Fruit fly (Drosophila melanogaster) whole organism, embryonic: ENCODE measurements around the gene dbe.

ENCODE experiments used
- ATbp ChIP-seq: fragments of 200-800 bp; sonication (Bioruptor generic); optimal IDR thresholded peaks from 2 replicates; lab custom pipeline; 2017; ENCODE audit warnings: missing biosample characterization, mild to moderate bottlenecking, missing genetic modification characterization, missing genetic modification reagents
- Abd-B ChIP-seq: fragments of 200-800 bp; sonication (Bioruptor generic); optimal IDR thresholded peaks from 2 replicates; lab custom pipeline; 2018; ENCODE audit warnings: missing biosample characterization, mild to moderate bottlenecking, missing genetic modification characterization, moderate library complexity
- Atf6 ChIP-seq: fragments of 200-800 bp; sonication (Bioruptor generic); IDR thresholded peaks from 2 replicates; pipeline ENCODE4 v1.3.6; 2022; ENCODE audit warnings: missing biosample characterization, missing genetic modification characterization
- C15 ChIP-seq: fragments of 200-800 bp; sonication (Bioruptor generic); IDR thresholded peaks from 3 replicates; pipeline ENCODE4 v1.3.6; 2022; ENCODE audit warnings: missing biosample characterization, missing genetic modification characterization
- CG10267 ChIP-seq: fragments of 200-800 bp; sonication (Bioruptor generic); optimal IDR thresholded peaks from 2 replicates; lab custom pipeline; 2018; ENCODE audit warnings: missing biosample characterization, mild to moderate bottlenecking, missing genetic modification characterization, moderate library complexity
- CG10321 ChIP-seq: fragments of 200-800 bp; sonication (Bioruptor generic); IDR thresholded peaks from 2 replicates; pipeline ENCODE4 v1.3.6; 2022; ENCODE audit warnings: missing biosample characterization, missing genetic modification characterization
- CG11560 ChIP-seq: fragments of 200-800 bp; sonication (Bioruptor generic); IDR thresholded peaks from 3 replicates; pipeline ENCODE4 v1.3.6; 2022; ENCODE audit warnings: missing biosample characterization, missing genetic modification characterization
- CG12391 ChIP-seq: fragments of 200-800 bp; sonication (Bioruptor generic); optimal IDR thresholded peaks from 3 replicates; lab custom pipeline; 2018; ENCODE audit warnings: missing biosample characterization, mild to moderate bottlenecking, missing genetic modification characterization, moderate library complexity
- CG13123 ChIP-seq: fragments of 200-800 bp; sonication (Bioruptor generic); optimal IDR thresholded peaks from 2 replicates; lab custom pipeline; 2016; ENCODE audit warnings: missing biosample characterization, missing genetic modification characterization
- CG13287 ChIP-seq: fragments of 200-800 bp; sonication (Bioruptor generic); IDR thresholded peaks from 2 replicates; pipeline ENCODE4 v1.3.6; 2022; ENCODE audit warnings: missing biosample characterization, missing genetic modification characterization; ENCODE audit not compliant: partially characterized antibody
- CG13424 ChIP-seq: fragments of 200-800 bp; sonication (Bioruptor generic); optimal IDR thresholded peaks from 2 replicates; lab custom pipeline; 2019; ENCODE audit warnings: missing biosample characterization, mild to moderate bottlenecking, missing genetic modification characterization, moderate library complexity
- CG1647 ChIP-seq: fragments of 200-800 bp; sonication (Bioruptor generic); optimal IDR thresholded peaks from 3 replicates; lab custom pipeline; 2016; ENCODE audit warnings: missing biosample characterization, missing genetic modification characterization
- CG17328 ChIP-seq: fragments of 200-800 bp; sonication (Bioruptor generic); IDR thresholded peaks from 2 replicates; pipeline ENCODE4 v1.3.6; 2022; ENCODE audit warnings: missing biosample characterization, missing genetic modification characterization
- CG2120 ChIP-seq: fragments of 200-800 bp; sonication (Bioruptor generic); optimal IDR thresholded peaks from 3 replicates; lab custom pipeline; 2016; ENCODE audit warnings: missing biosample characterization, missing genetic modification characterization
- CG3838 ChIP-seq: fragments of 200-800 bp; sonication (Bioruptor generic); optimal IDR thresholded peaks from 3 replicates; lab custom pipeline; 2016; ENCODE audit warnings: missing biosample characterization, missing genetic modification characterization
- CG42726 ChIP-seq: fragments of 200-800 bp; sonication (Bioruptor generic); IDR thresholded peaks from 2 replicates; pipeline ENCODE4 v1.3.6; 2022; ENCODE audit warnings: missing biosample characterization, missing genetic modification characterization; ENCODE audit not compliant: partially characterized antibody
- CG4617 ChIP-seq: fragments of 200-800 bp; sonication (Bioruptor generic); optimal IDR thresholded peaks from 3 replicates; lab custom pipeline; 2016; ENCODE audit warnings: missing biosample characterization, missing genetic modification characterization, borderline replicate concordance
- CG7271 ChIP-seq: fragments of 200-800 bp; sonication (Bioruptor generic); optimal IDR thresholded peaks from 2 replicates; lab custom pipeline; 2018; ENCODE audit warnings: missing biosample characterization, mild to moderate bottlenecking, missing genetic modification characterization, moderate library complexity
- CG7839 ChIP-seq: fragments of 200-800 bp; sonication (Bioruptor generic); optimal IDR thresholded peaks from 3 replicates; lab custom pipeline; 2018; ENCODE audit warnings: missing biosample characterization, mild to moderate bottlenecking, missing genetic modification characterization, moderate library complexity
- CG7963 ChIP-seq: fragments of 200-800 bp; sonication (Bioruptor generic); IDR thresholded peaks from 3 replicates; pipeline ENCODE4 v1.3.6; 2022; ENCODE audit warnings: missing biosample characterization, missing genetic modification characterization; ENCODE audit not compliant: partially characterized antibody
- CG8388 ChIP-seq: fragments of 200-800 bp; sonication (Bioruptor generic); optimal IDR thresholded peaks from 2 replicates; lab custom pipeline; 2019; ENCODE audit warnings: missing biosample characterization, mild to moderate bottlenecking, missing genetic modification characterization, moderate library complexity
- CkIIα-i1 ChIP-seq: fragments of 200-800 bp; sonication (Bioruptor generic); IDR thresholded peaks from 2 replicates; pipeline ENCODE4 v1.3.6; 2022; ENCODE audit warnings: missing biosample characterization, missing genetic modification characterization
- Doc3 ChIP-seq: fragments of 200-800 bp; sonication (Bioruptor generic); IDR thresholded peaks from 3 replicates; pipeline ENCODE4 v1.3.6; 2022; ENCODE audit warnings: missing biosample characterization, missing genetic modification characterization; ENCODE audit not compliant: partially characterized antibody
- Drgx ChIP-seq: fragments of 200-800 bp; sonication (Bioruptor generic); IDR thresholded peaks from 2 replicates; pipeline ENCODE4 v1.3.6; 2022; ENCODE audit warnings: missing biosample characterization, missing genetic modification characterization
- H2.0 ChIP-seq: fragments of 200-800 bp; sonication (Bioruptor generic); IDR thresholded peaks from 2 replicates; pipeline ENCODE4 v1.3.6; 2022; ENCODE audit warnings: missing biosample characterization, missing genetic modification characterization
- Hr51 ChIP-seq, 2 experiments: fragments of 200-800 bp; sonication (Bioruptor generic); optimal IDR thresholded peaks; 2 replicates in 1 of 2; 3 replicates in 1 of 2; lab custom pipeline; 2016 to 2018; ENCODE audit warnings: missing biosample characterization in 2 of 2, missing genetic modification characterization in 2 of 2, mild to moderate bottlenecking in 1 of 2, moderate library complexity in 1 of 2
- Meics ChIP-seq: fragments of 200-800 bp; sonication (Bioruptor generic); optimal IDR thresholded peaks from 2 replicates; lab custom pipeline; 2017; ENCODE audit warnings: missing biosample characterization, mild to moderate bottlenecking, missing genetic modification characterization
- Neu2 ChIP-seq: fragments of 200-800 bp; sonication (Bioruptor generic); optimal IDR thresholded peaks from 3 replicates; lab custom pipeline; 2016; ENCODE audit warnings: missing biosample characterization, missing genetic modification characterization, borderline replicate concordance
- Optix ChIP-seq: fragments of 200-800 bp; sonication (Bioruptor generic); IDR thresholded peaks from 3 replicates; pipeline ENCODE4 v1.3.6; 2022; ENCODE audit warnings: missing biosample characterization, missing genetic modification characterization
- Sox102F ChIP-seq: fragments of 200-800 bp; sonication (Bioruptor generic); optimal IDR thresholded peaks from 2 replicates; lab custom pipeline; 2018; ENCODE audit warnings: missing biosample characterization, mild to moderate bottlenecking, missing genetic modification characterization, moderate library complexity
- Sry-δ ChIP-seq: fragments of 200-800 bp; sonication (Bioruptor generic); optimal IDR thresholded peaks from 2 replicates; lab custom pipeline; 2016; ENCODE audit warnings: missing biosample characterization, missing genetic modification characterization
- Trl ChIP-seq, 3 experiments: fragments of >200 bp in 2 of 3; fragments of 200-800 bp in 1 of 3; sonication (Bioruptor generic) in 1 of 3; optimal IDR thresholded peaks; 2 replicates in 1 of 3; 3 replicates in 2 of 3; lab custom pipeline; 2016 to 2017; ENCODE audit warnings: missing biosample characterization in 1 of 3, missing genetic modification characterization in 1 of 3
- az2 ChIP-seq: fragments of 200-800 bp; sonication (Bioruptor generic); optimal IDR thresholded peaks from 3 replicates; lab custom pipeline; 2016; ENCODE audit warnings: missing biosample characterization, missing genetic modification characterization
- br ChIP-seq: fragments of >200 bp; optimal IDR thresholded peaks from 2 replicates; lab custom pipeline; 2017
- bsh ChIP-seq, 2 experiments: fragments of 200-800 bp; sonication (Bioruptor generic); optimal IDR thresholded peaks; 2 replicates each; lab custom pipeline; 2017 to 2018; ENCODE audit warnings: mild to moderate bottlenecking in 2 of 2, missing biosample characterization in 2 of 2, missing genetic modification characterization in 2 of 2, moderate library complexity in 1 of 2
- chif ChIP-seq, 2 experiments: fragments of 200-800 bp; sonication (Bioruptor generic); optimal IDR thresholded peaks; 3 replicates each; lab custom pipeline; 2016; ENCODE audit warnings: missing biosample characterization in 2 of 2, missing genetic modification characterization in 2 of 2
- fu2 ChIP-seq: fragments of 200-800 bp; sonication (Bioruptor generic); optimal IDR thresholded peaks from 2 replicates; lab custom pipeline; 2016; ENCODE audit warnings: missing biosample characterization, missing genetic modification characterization
- gem ChIP-seq: fragments of 200-800 bp; sonication (Bioruptor generic); optimal IDR thresholded peaks from 2 replicates; lab custom pipeline; 2019; ENCODE audit warnings: missing biosample characterization, mild to moderate bottlenecking, missing genetic modification characterization, moderate library complexity
- gfzf ChIP-seq: fragments of 200-800 bp; sonication (Bioruptor generic); optimal IDR thresholded peaks from 2 replicates; lab custom pipeline; 2016; ENCODE audit warnings: missing biosample characterization, mild to moderate bottlenecking, missing genetic modification characterization, moderate library complexity
- kay ChIP-seq: fragments of 200-800 bp; sonication (Bioruptor generic); optimal IDR thresholded peaks from 2 replicates; lab custom pipeline; 2016; ENCODE audit warnings: missing biosample characterization, missing genetic modification characterization
- lmd ChIP-seq: fragments of 200-800 bp; sonication (Bioruptor generic); IDR thresholded peaks from 2 replicates; pipeline ENCODE4 v1.3.6; 2022; ENCODE audit warnings: missing biosample characterization, missing genetic modification characterization
- maf-S ChIP-seq: fragments of 200-800 bp; sonication (Bioruptor generic); optimal IDR thresholded peaks from 2 replicates; lab custom pipeline; 2016; ENCODE audit warnings: missing biosample characterization, missing genetic modification characterization
- peb ChIP-seq: fragments of 200-800 bp; sonication (Bioruptor generic); IDR thresholded peaks from 2 replicates; pipeline ENCODE4 v1.3.6; 2022; ENCODE audit warnings: missing biosample characterization, missing genetic modification characterization
- pfk ChIP-seq: fragments of 200-800 bp; sonication (Bioruptor generic); optimal IDR thresholded peaks from 2 replicates; lab custom pipeline; 2018; ENCODE audit warnings: missing biosample characterization, mild to moderate bottlenecking, missing genetic modification characterization, moderate library complexity
- pzg ChIP-seq: fragments of 200-800 bp; sonication (Bioruptor generic); optimal IDR thresholded peaks from 3 replicates; lab custom pipeline; 2018; ENCODE audit warnings: missing biosample characterization, mild to moderate bottlenecking, missing genetic modification characterization, moderate library complexity
- repo ChIP-seq: fragments of 200-800 bp; sonication (Bioruptor generic); optimal IDR thresholded peaks from 2 replicates; lab custom pipeline; 2016; ENCODE audit warnings: missing biosample characterization, missing genetic modification characterization
- so ChIP-seq: fragments of 200-800 bp; sonication (Bioruptor generic); IDR thresholded peaks from 3 replicates; pipeline ENCODE4 v1.3.6; 2022; ENCODE audit warnings: missing biosample characterization, missing genetic modification characterization
- stwl ChIP-seq: fragments of 200-800 bp; sonication (Bioruptor generic); optimal IDR thresholded peaks from 3 replicates; lab custom pipeline; 2018; ENCODE audit warnings: missing biosample characterization, mild to moderate bottlenecking, missing genetic modification characterization, moderate library complexity
- tin ChIP-seq: fragments of 200-800 bp; sonication (Bioruptor generic); optimal IDR thresholded peaks from 3 replicates; lab custom pipeline; 2016; ENCODE audit warnings: missing biosample characterization, missing genetic modification characterization
- z ChIP-seq: fragments of 200-800 bp; sonication (Bioruptor generic); IDR thresholded peaks from 3 replicates; pipeline ENCODE4 v1.3.6; 2022; ENCODE audit warnings: missing biosample characterization, missing genetic modification characterization

dbe gene

DNA sequence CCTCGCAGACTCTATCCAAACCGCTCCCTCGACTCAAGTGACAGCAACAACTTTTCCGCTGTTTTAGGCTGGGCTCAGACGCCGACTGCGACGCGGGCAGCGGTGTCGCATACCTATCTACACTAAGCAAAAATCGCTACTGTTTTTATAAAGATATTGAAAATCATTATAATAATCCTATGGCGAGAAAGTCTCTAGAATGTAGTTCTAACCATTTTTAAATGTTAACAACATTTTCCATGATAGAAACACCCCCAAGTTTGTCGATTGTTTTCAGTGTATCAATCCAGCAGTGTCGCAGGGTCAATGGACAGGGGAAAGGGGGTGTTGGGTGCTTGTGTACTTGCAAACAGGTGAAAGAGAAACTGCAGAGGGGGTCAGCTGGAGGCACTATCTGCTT is 3.8 kb downstream of the dbe start (continued):
- TF ChIP-seq tin (GFP tag; lab: Kevin White, UChicago) (peak; percentile 95), pfk (GFP tag; lab: Kevin White, UChicago) (peak; percentile 20), kay (GFP tag; lab: Kevin White, UChicago) (peak; percentile 88), stwl (peak; percentile 43), CG12391 (peak; percentile 97), CG7839 (tag; lab: Kevin White, UChicago) (peak; percentile 97), lmd (peak; percentile 96), Optix (peak; percentile 95), repo (peak; percentile 95), br (no peak), CG10321 (peak; percentile 79), gem (tag; lab: Kevin White, UChicago) (peak; percentile 97), Hr51 (GFP tag; optimal IDR thresholded peaks at IDR 0.05; lab: Kevin White, UChicago) (peak; percentile 94 to 97), gfzf (GFP tag; lab: Kevin White, UChicago) (peak; percentile 15), H2.0 (GFP tag; lab: Robert Waterston, UW) (peak; percentile 97), pzg (peak; percentile 16), z (GFP tag; lab: Robert Waterston, UW) (peak; percentile 71; the same call in 2 of the 3 replicates), CG8388 (GFP tag; lab: Kevin White, UChicago) (peak; percentile 95), CG17328 (GFP tag; lab: Robert Waterston, UW) (peak; percentile 97), Meics (GFP tag; lab: Kevin White, UChicago) (peak; percentile 94), maf-S (GFP tag; lab: Kevin White, UChicago) (peak; percentile 95), CG4617 (GFP tag; lab: Kevin White, UChicago) (peak; percentile 92), bsh (GFP tag; optimal IDR thresholded peaks at IDR 0.05; lab: Kevin White, UChicago) (peak; percentile 89 to 96), Neu2 (GFP tag; lab: Kevin White, UChicago) (peak; percentile 63), fu2 (GFP tag; lab: Kevin White, UChicago) (peak; percentile 93), CG7271 (tag; lab: Kevin White, UChicago) (peak; percentile 90), Trl (optimal IDR thresholded peaks at IDR 0.05; lab: Kevin White, UChicago) (no peak), Trl (GFP tag; optimal IDR thresholded peaks at IDR 0.05; lab: Kevin White, UChicago) (peak; percentile 96), Drgx (peak; percentile 98), CG10267 (tag; lab: Kevin White, UChicago) (peak; percentile 90), Sox102F (GFP tag; lab: Kevin White, UChicago) (peak; percentile 98), Sry-δ (peak; percentile 70), CkIIα-i1 (GFP tag; lab: Robert Waterston, UW) (peak; percentile 65), CG13123 (GFP tag; lab: Kevin White, UChicago) (peak; percentile 92), ATbp (GFP tag; lab: Kevin White, UChicago) (peak; percentile 97), CG11560 (peak; percentile 83), CG42726 (GFP tag; lab: Robert Waterston, UW) (no peak), CG2120 (GFP tag; lab: Kevin White, UChicago) (peak; percentile 97), peb (peak; percentile 88), Atf6 (GFP tag; lab: Robert Waterston, UW) (peak; percentile 95), so (GFP tag; lab: Robert Waterston, UW) (peak; percentile 96), Doc3 (GFP tag; lab: Robert Waterston, UW) (no peak), CG1647 (peak; percentile 96), CG13287 (GFP tag; lab: Robert Waterston, UW) (no peak), CG13424 (tag; lab: Kevin White, UChicago) (peak; percentile 96), CG7963 (no peak), CG3838 (GFP tag; lab: Kevin White, UChicago) (peak; percentile 88), C15 (GFP tag; lab: Robert Waterston, UW) (peak; percentile 94), chif (GFP tag; optimal IDR thresholded peaks at IDR 0.05; lab: Kevin White, UChicago) (peak; percentile 97), Abd-B (GFP tag; lab: Kevin White, UChicago) (peak; percentile 88), az2 (GFP tag; lab: Kevin White, UChicago) (peak; percentile 96)
